Worm (Caenorhabditis elegans) whole organism, L2 larva: ENCODE results near the gene fbxb-64.

ENCODE experiments used
- F13H6.1 ChIP-seq: sonication (generic microtip); optimal IDR thresholded peaks from 2 replicates; lab custom pipeline; 2016; ENCODE audit warnings: missing genetic modification characterization, missing compliant biosample characterization
- ama-1 ChIP-seq: fragments of 150-350 bp; optimal IDR thresholded peaks from 2 replicates; lab custom pipeline; 2018; ENCODE audit warnings: inconsistent platforms
- fos-1 ChIP-seq: fragments of 150-350 bp; optimal IDR thresholded peaks from 2 replicates; lab custom pipeline; 2014; ENCODE audit warnings: missing biosample characterization, missing genetic modification characterization
- gmeb-1 ChIP-seq: fragments of 150-350 bp; optimal IDR thresholded peaks from 2 replicates; lab custom pipeline; 2014; ENCODE audit warnings: missing biosample characterization, missing genetic modification characterization
- sem-4 ChIP-seq: fragments of 150-350 bp; optimal IDR thresholded peaks from 2 replicates; lab custom pipeline; 2014; ENCODE audit warnings: missing biosample characterization, missing genetic modification reagents, missing genetic modification characterization
- skn-1 ChIP-seq: sonication (generic microtip); optimal IDR thresholded peaks from 2 replicates; lab custom pipeline; 2017; ENCODE audit warnings: missing biosample characterization, missing genetic modification characterization
- unc-39 ChIP-seq: fragments of 150-350 bp; optimal IDR thresholded peaks from 2 replicates; lab custom pipeline; 2014; ENCODE audit warnings: missing biosample characterization, missing genetic modification characterization
- unc-62 ChIP-seq: fragments of 150-350 bp; optimal IDR thresholded peaks from 2 replicates; lab custom pipeline; 2014; ENCODE audit warnings: missing biosample characterization, missing genetic modification reagents, missing genetic modification characterization
- zag-1 ChIP-seq: fragments of 150-350 bp; optimal IDR thresholded peaks from 2 replicates; lab custom pipeline; 2014; ENCODE audit warnings: missing biosample characterization, missing genetic modification characterization
- ztf-11 ChIP-seq: sonication (generic microtip); optimal IDR thresholded peaks from 2 replicates; lab custom pipeline; 2017; ENCODE audit warnings: missing biosample characterization, missing genetic modification characterization
- ztf-4 ChIP-seq: fragments of 150-350 bp; optimal IDR thresholded peaks from 2 replicates; lab custom pipeline; 2014; ENCODE audit warnings: missing biosample characterization, missing genetic modification characterization

ce11 chrV:19303589-19304174, 9.4 kb upstream of the fbxb-64 start, which contains the start of the genes fbxb-63 and fbxb-61:
- TF ChIP-seq ama-1 (no peak), unc-39 (no peak), zag-1 (tag; lab: Kevin White, UChicago) (no peak), fos-1 (tag; lab: Kevin White, UChicago) (no peak), skn-1 (no peak), ztf-4 (tag; lab: Kevin White, UChicago) (no peak), sem-4 (tag; lab: Kevin White, UChicago) (no peak), ztf-11 (tag; lab: Kevin White, UChicago) (no peak), unc-62 (no peak), gmeb-1 (tag; lab: Kevin White, UChicago) (no peak), F13H6.1 (tag; lab: Kevin White, UChicago) (no peak)
